Fruit fly (Drosophila melanogaster): ENCODE data around the gene RpS17.

RpS17 gene

dm6 chr3L:9457619-9458092 lies 28.0 kb upstream of the RpS17 start, which contains the start of gene CG3437:
CG3437 (minus strand) TSS chr3L:9457669.
- no peak for TF ChIP-seq CTCF (optimal IDR thresholded peaks at IDR 0.05)
- no peak for TF ChIP-seq CG8478 (optimal IDR thresholded peaks at IDR 0.05)

dm6 chr3L:9456389-9456788 lies 26.8 kb upstream of the RpS17 start:
- no peak for TF ChIP-seq CG8478 (optimal IDR thresholded peaks at IDR 0.05)

dm6 chr3L:9455819-9456388 lies 26.3 kb upstream of the RpS17 start, which contains the start of the genes phol and CG3552:
phol (minus strand) TSS chr3L:9456281.
CG3552 (plus strand) TSS chr3L:9456318.
- TF ChIP-seq CTCF (optimal IDR thresholded peaks at IDR 0.05) (peak in 1 of 2 experiments; percentile 23), CG8478 (optimal IDR thresholded peaks at IDR 0.05) (no peak)

- TF ChIP-seq CTCF (optimal IDR thresholded peaks at IDR 0.05), result no peak
These were observed 22.8 kb upstream of the RpS17 start for dm6 chr3L:9452422-9452821.

dm6 chr3L:9451522-9452118 lies 22.0 kb upstream of the RpS17 start, which contains the start of the genes CG3448 and ghi:
CG3448 (minus strand) TSS chr3L:9451572.
ghi (plus strand) TSS chr3L:9451876.
- TF ChIP-seq CG8478 (optimal IDR thresholded peaks at IDR 0.05) (no peak), CTCF (optimal IDR thresholded peaks at IDR 0.05) (no peak)

- TF ChIP-seq CG8478 (optimal IDR thresholded peaks at IDR 0.05) (no peak), CTCF (optimal IDR thresholded peaks at IDR 0.05) (no peak)
These were observed 17.7 kb upstream of the RpS17 start for dm6 chr3L:9447239-9447777.

- no peak for TF ChIP-seq CTCF (optimal IDR thresholded peaks at IDR 0.05)
- no peak for TF ChIP-seq CG8478 (optimal IDR thresholded peaks at IDR 0.05)
These were observed 17.2 kb upstream of the RpS17 start, which contains the start of gene CG3529 for dm6 chr3L:9446731-9447238. CG3529 (plus strand) TSS chr3L:9446864.

dm6 chr3L:9442625-9443282 lies 13.1 kb upstream of the RpS17 start, which contains the start of gene Srg3:
Srg3 (plus strand) TSS chr3L:9443232.
- TF ChIP-seq CTCF (optimal IDR thresholded peaks at IDR 0.05) (peak in 1 of 2 experiments; percentile 16), CG8478 (optimal IDR thresholded peaks at IDR 0.05) (no peak)

dm6 chr3L:9441907-9442479 lies 12.4 kb upstream of the RpS17 start, which contains the start of the genes Bet3 and Nf-YA:
Bet3 (minus strand) TSS chr3L:9442267.
Nf-YA (minus strand) TSS chr3L:9442267.
- TF ChIP-seq CTCF (optimal IDR thresholded peaks at IDR 0.05) (peak in 1 of 2 experiments; percentile 34), CG8478 (optimal IDR thresholded peaks at IDR 0.05) (no peak)

- TF ChIP-seq CG8478 (optimal IDR thresholded peaks at IDR 0.05) (no peak), CTCF (optimal IDR thresholded peaks at IDR 0.05) (no peak)
These were observed 9.2 kb upstream of the RpS17 start for dm6 chr3L:9438858-9439257.

- TF ChIP-seq CG8478 (optimal IDR thresholded peaks at IDR 0.05) (no peak), CTCF (optimal IDR thresholded peaks at IDR 0.05) (no peak)
These were observed 6.2 kb upstream of the RpS17 start for dm6 chr3L:9435831-9436230.

- TF ChIP-seq CG8478 (optimal IDR thresholded peaks at IDR 0.05), result no peak
- no peak for TF ChIP-seq CTCF (optimal IDR thresholded peaks at IDR 0.05)
These were observed 5.7 kb upstream of the RpS17 start, which contains the start of gene CG42526 for dm6 chr3L:9435315-9435714. CG42526 (minus strand) TSS chr3L:9435399.

- TF ChIP-seq CG8478 (optimal IDR thresholded peaks at IDR 0.05) (no peak), CTCF (optimal IDR thresholded peaks at IDR 0.05) (no peak)
These were observed 3.4 kb upstream of the RpS17 start for dm6 chr3L:9432810-9433587.
